Worm (Caenorhabditis elegans): Measurements from ENCODE around the gene H12I19.115.

ce11 chrIV:14177058-14177457 is 49.4 kb upstream of the H12I19.115 start, which contains the start of gene R05A10.2:
- TF ChIP-seq flt-1 (GFP tag; IDR thresholded peaks at IDR 0.05), result no peak
- TF ChIP-seq ztf-29 (GFP tag; IDR thresholded peaks at IDR 0.05), result no peak
- TF ChIP-seq cog-1 (tag; optimal IDR thresholded peaks at IDR 0.05), result no peak
- TF ChIP-seq tab-1 (GFP tag; IDR thresholded peaks at IDR 0.05), result no peak

All from whole organism, midembryonic.